Fruit fly (Drosophila melanogaster) Kc167 (cell line): ENCODE data around the gene fz2.

Experiments
- Sin3A ChIP-seq: fragments of >200 bp; optimal IDR thresholded peaks from 2 replicates; lab custom pipeline; 2018; ENCODE audit warnings: missing external identifiers
- h ChIP-seq: fragments of >200 bp; optimal IDR thresholded peaks from 3 replicates; lab custom pipeline; 2018; ENCODE audit warnings: missing external identifiers
- insv ChIP-seq: fragments of >200 bp; optimal IDR thresholded peaks from 3 replicates; lab custom pipeline; 2018; ENCODE audit warnings: missing external identifiers

DNA sequence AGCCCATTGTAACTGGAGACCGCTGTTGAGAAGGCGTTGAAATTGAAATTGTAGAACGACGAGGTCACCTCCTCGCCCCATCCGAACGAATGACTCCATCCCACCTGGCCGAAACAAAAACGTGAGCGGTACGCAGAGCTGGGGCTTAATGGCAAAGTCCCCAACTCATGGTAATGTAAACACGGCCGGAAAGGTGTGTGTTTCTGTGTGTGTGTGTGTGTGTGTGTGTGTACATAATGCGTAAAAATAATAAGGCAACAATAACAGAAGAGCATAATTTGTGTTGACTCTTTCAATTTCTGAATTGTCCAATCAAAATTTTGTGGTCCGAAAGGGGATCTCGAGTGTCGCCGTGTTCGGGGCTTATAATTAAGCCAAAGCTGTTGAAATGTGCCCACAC lies 13.7 kb downstream of the fz2 start:
- TF ChIP-seq h (no peak), Sin3A (lab: Kevin White, UChicago) (no peak), insv (lab: Kevin White, UChicago) (no peak)
